Fruit fly (Drosophila melanogaster): ENCODE measurements around the gene Argk1.
A peak's percentile ranks its signal among the peaks of the same experiment; 100 is the strongest.

The Argk1 gene

DNA sequence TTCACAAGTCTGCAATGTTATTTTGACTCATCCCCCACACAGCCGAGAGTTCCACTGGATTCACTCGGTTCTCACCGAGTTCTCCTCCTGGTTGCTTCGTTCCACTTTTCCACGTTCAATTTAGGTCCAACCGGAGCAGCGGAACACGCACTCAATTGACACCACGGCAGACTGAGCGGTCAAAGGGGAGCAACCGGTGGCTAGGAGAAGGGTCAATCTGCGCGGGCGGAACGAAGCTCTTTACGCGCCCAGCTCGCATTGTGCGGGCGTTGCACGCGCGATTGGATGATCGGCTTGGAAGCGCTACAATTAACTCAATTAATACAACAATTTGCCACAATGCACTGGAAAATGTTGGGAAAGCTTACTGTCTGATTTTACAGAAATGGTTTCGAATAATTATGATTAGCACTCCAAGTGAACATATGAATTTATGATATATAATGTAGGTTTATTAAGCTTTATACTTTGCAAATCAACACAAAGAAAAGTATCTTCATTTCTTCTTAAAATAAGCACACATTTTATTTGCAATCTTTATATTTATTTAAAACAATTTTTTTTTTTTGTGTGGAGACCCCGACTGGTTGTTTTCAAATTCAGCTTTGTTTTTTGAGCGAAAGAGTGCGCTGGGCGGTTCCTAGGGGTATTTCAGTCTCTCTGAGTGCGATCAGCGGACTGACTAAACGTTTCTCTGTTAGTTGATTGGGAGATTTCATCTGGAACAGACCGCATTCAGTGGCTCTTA, 26.7 kb upstream of the Argk1 start, which contains the start of gene CG32032 (continued):
- TF ChIP-seq net (GFP tag; optimal IDR thresholded peaks at IDR 0.05): peak; percentile 21
- no peak for TF ChIP-seq Hr39 (GFP tag; optimal IDR thresholded peaks at IDR 0.05)
- TF ChIP-seq svp (GFP tag): peak; percentile 67
- TF ChIP-seq CG6163 (GFP tag; IDR thresholded peaks at IDR 0.05): 0 out of 3 replicates have a peak, but pooled peaks have one; percentile 32
- TF ChIP-seq dac (GFP tag; optimal IDR thresholded peaks at IDR 0.05): no peak

DNA sequence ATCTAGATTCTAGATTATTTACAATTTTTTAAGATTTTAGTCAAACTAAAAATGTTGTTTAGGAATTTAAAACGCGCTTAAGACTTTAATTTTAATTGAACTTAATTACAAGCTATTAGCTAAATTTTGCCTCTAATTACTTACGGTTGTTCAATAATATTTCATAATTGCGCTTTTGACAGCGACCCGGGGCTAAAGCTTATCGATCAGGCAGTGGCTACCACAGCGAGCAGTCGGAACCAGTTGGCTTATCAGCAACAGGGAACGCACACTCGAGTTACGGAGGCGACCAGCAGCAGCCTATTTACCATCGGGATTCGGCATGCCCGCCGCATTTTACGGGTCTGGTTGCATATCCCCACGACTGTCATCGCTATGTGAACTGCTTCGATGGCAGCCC, 9.1 kb upstream of the Argk1 start:
- no peak for TF ChIP-seq CG3032 (tag; optimal IDR thresholded peaks at IDR 0.05)
- peak; percentile 88 for TF ChIP-seq svp (GFP tag)
- TF ChIP-seq net (GFP tag; optimal IDR thresholded peaks at IDR 0.05): no peak
- TF ChIP-seq CG8632 (GFP tag; optimal IDR thresholded peaks at IDR 0.05): no peak
- no peak for TF ChIP-seq Hr4 (GFP tag; optimal IDR thresholded peaks at IDR 0.05)
- no peak for TF ChIP-seq CG11294 (GFP tag; IDR thresholded peaks at IDR 0.05)
- no peak for TF ChIP-seq fkh (GFP tag; optimal IDR thresholded peaks at IDR 0.05)
- TF ChIP-seq CG34406 (GFP tag; optimal IDR thresholded peaks at IDR 0.05): no peak

DNA sequence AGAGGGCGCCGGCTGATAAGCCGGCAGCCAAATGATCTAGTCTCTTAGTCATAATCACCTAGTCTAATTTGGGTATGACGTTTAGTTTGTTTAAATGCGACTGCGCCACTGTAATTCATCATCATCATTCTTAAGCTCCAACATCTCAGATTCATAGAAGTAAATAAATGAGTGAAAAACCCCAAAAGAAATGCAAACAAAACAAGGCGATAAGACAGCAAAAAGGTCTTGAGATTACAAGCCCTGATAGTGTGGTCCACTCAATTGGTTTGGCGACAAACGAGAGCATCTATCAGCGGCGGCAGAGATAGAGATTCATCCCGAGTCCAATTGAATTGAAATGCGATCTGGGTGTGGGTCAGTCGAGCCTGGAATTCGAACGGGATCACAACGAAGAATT, 8.5 kb upstream of the Argk1 start, which contains the start of gene teq:
Gene teq (plus strand): TSS at position 359 of the 400 bp plus-strand sequence.
- TF ChIP-seq Hr4 (GFP tag; optimal IDR thresholded peaks at IDR 0.05) (no peak), CG10631 (GFP tag; optimal IDR thresholded peaks at IDR 0.05) (no peak), Eip78C (GFP tag) (no peak), Hr38 (GFP tag; optimal IDR thresholded peaks at IDR 0.05) (no peak), CG10669 (GFP tag; optimal IDR thresholded peaks at IDR 0.05) (no peak), CG3032 (tag; optimal IDR thresholded peaks at IDR 0.05) (no peak), net (GFP tag; optimal IDR thresholded peaks at IDR 0.05) (no peak), fkh (GFP tag; optimal IDR thresholded peaks at IDR 0.05) (peak; percentile 6), svp (GFP tag) (peak; percentile 81)

DNA sequence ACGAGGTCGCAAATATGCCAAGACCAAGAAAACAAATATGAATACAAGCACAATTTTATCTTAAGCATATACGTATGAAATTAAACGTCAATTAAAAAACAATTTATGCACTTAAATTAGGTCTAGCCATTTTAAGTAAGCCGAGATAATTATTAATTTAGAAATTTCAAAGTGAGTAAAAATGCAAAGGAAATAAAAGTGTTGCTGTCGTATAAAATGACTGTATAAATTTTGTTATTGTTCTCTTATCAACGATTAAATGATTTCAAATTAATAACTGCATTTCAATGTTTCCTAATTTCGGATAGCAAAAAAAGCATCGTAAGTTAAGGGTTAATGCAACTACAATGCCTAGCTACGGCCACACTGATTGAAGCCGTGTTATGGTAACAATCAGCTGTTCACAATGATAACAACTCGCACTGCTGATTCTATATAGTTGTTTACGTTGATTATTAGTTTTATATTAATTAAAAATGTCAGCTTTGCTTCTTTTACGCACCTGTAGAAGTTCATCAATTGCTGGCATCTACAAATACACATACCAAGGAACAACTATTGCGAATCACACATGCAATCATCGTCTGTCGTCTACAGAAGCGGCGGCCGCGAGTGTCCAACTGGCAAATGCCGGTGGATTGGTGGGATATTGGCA, 7.0 kb upstream of the Argk1 start, which contains the start of the genes CG4911 and CG4942:
Gene CG4911 (minus strand): TSS at position 1 of the 655 bp plus-strand sequence.
Gene CG4942 (plus strand): TSS at position 375 of the 655 bp plus-strand sequence.
- TF ChIP-seq Sox14 (GFP tag; optimal IDR thresholded peaks at IDR 0.05) (peak; percentile 79), net (GFP tag; optimal IDR thresholded peaks at IDR 0.05) (no peak), CG4318 (GFP tag; optimal IDR thresholded peaks at IDR 0.05) (peak; percentile 37), topi (GFP tag; optimal IDR thresholded peaks at IDR 0.05) (peak; percentile 48), acj6 (GFP tag; optimal IDR thresholded peaks at IDR 0.05) (peak; percentile 72), CG6163 (GFP tag; IDR thresholded peaks at IDR 0.05) (peak; percentile 55; the same call in 1 of the 3 replicates), ss (GFP tag; optimal IDR thresholded peaks at IDR 0.05) (no peak), CG31627 (GFP tag; optimal IDR thresholded peaks at IDR 0.05) (peak; percentile 83), CG8319 (GFP tag; optimal IDR thresholded peaks at IDR 0.05) (peak; percentile 46), CG16779 (tag; optimal IDR thresholded peaks at IDR 0.05) (no peak), CG1621 (tag; optimal IDR thresholded peaks at IDR 0.05) (no peak), Sox15 (GFP tag; optimal IDR thresholded peaks at IDR 0.05) (peak; percentile 70), dsx (GFP tag; optimal IDR thresholded peaks at IDR 0.05; ENCODE audit: poor library complexity, severe bottlenecking) (no peak), Gug (GFP tag; IDR thresholded peaks at IDR 0.05) (peak; percentile 57), Hr4 (GFP tag; optimal IDR thresholded peaks at IDR 0.05) (peak; percentile 82), Smox (GFP tag; optimal IDR thresholded peaks at IDR 0.05) (no peak), CG32006 (GFP tag; optimal IDR thresholded peaks at IDR 0.05) (peak; percentile 76), CG6854 (GFP tag; optimal IDR thresholded peaks at IDR 0.05) (no peak), CG11294 (GFP tag; IDR thresholded peaks at IDR 0.05) (peak; percentile 28; the same call in 1 of the 2 replicates), CG6276 (GFP tag; optimal IDR thresholded peaks at IDR 0.05) (no peak), Eip78C (GFP tag) (peak; percentile 51), CG10631 (GFP tag; optimal IDR thresholded peaks at IDR 0.05) (peak; percentile 62), CG6792 (GFP tag; optimal IDR thresholded peaks at IDR 0.05) (peak; percentile 46), esn (GFP tag; optimal IDR thresholded peaks at IDR 0.05) (peak; percentile 64), lz (GFP tag; optimal IDR thresholded peaks at IDR 0.05) (peak; percentile 60), CG7368 (GFP tag; optimal IDR thresholded peaks at IDR 0.05) (no peak), Met (GFP tag; optimal IDR thresholded peaks at IDR 0.05) (peak; percentile 68), cyc (GFP tag; optimal IDR thresholded peaks at IDR 0.05) (peak; percentile 72), CG11902 (GFP tag; optimal IDR thresholded peaks at IDR 0.05) (peak; percentile 57), CG8119 (GFP tag; IDR thresholded peaks at IDR 0.05) (no peak), Eip93F (GFP tag; optimal IDR thresholded peaks at IDR 0.05) (no peak), CG6808 (GFP tag; optimal IDR thresholded peaks at IDR 0.05) (no peak), achi (GFP tag; optimal IDR thresholded peaks at IDR 0.05) (peak; percentile 68), fd85E (GFP tag; optimal IDR thresholded peaks at IDR 0.05) (no peak)

All from whole organism, prepupa.